Fruit fly (Drosophila melanogaster) whole organism, pupa: ENCODE data around the gene Saf-B.

ENCODE experiments used
- CG13204 ChIP-seq: fragments of 200-800 bp; sonication (Bioruptor generic); optimal IDR thresholded peaks from 2 replicates; lab custom pipeline; 2018; ENCODE audit warnings: missing biosample characterization, mild to moderate bottlenecking, missing genetic modification characterization, moderate library complexity
- CG14655 ChIP-seq: fragments of 200-800 bp; sonication (Bioruptor generic); optimal IDR thresholded peaks from 3 replicates; lab custom pipeline; 2017; ENCODE audit warnings: mild to moderate bottlenecking, missing biosample characterization, missing genetic modification reagents, missing genetic modification characterization
- CG15710 ChIP-seq: fragments of 200-800 bp; sonication (Bioruptor generic); optimal IDR thresholded peaks from 2 replicates; lab custom pipeline; 2018; ENCODE audit warnings: missing biosample characterization, mild to moderate bottlenecking, missing genetic modification characterization, moderate library complexity
- CG34367 ChIP-seq: fragments of 200-800 bp; sonication (Bioruptor generic); optimal IDR thresholded peaks from 2 replicates; lab custom pipeline; 2018; ENCODE audit warnings: missing biosample characterization, mild to moderate bottlenecking, missing genetic modification characterization
- CG4496 ChIP-seq: fragments of 200-800 bp; sonication (Bioruptor generic); IDR thresholded peaks from 3 replicates; pipeline ENCODE4 v1.3.6; 2022; ENCODE audit warnings: missing biosample characterization, missing genetic modification characterization
- CG9948 ChIP-seq: fragments of 200-800 bp; sonication (Bioruptor generic); optimal IDR thresholded peaks from 2 replicates; lab custom pipeline; 2018; ENCODE audit warnings: missing biosample characterization, mild to moderate bottlenecking, missing genetic modification characterization, moderate library complexity
- D1 ChIP-seq: fragments of 200-800 bp; sonication (Bioruptor generic); optimal IDR thresholded peaks from 2 replicates; lab custom pipeline; 2018; ENCODE audit warnings: missing biosample characterization, mild to moderate bottlenecking, missing genetic modification characterization, moderate library complexity
- EcR ChIP-seq: fragments of 200-800 bp; sonication (Bioruptor generic); optimal IDR thresholded peaks from 3 replicates; lab custom pipeline; 2019; ENCODE audit warnings: missing biosample characterization, missing genetic modification characterization, mild to moderate bottlenecking, moderate library complexity, missing genetic modification reagents
- Ets98B ChIP-seq: fragments of 200-800 bp; sonication (Bioruptor generic); IDR thresholded peaks from 2 replicates; pipeline ENCODE4 v1.3.6; 2022; ENCODE audit warnings: missing biosample characterization, missing genetic modification characterization
- Snoo ChIP-seq: fragments of 200-800 bp; sonication (Bioruptor generic); optimal IDR thresholded peaks from 3 replicates; lab custom pipeline; 2017; ENCODE audit warnings: missing biosample characterization, mild to moderate bottlenecking, missing genetic modification characterization, inconsistent platforms

DNA sequence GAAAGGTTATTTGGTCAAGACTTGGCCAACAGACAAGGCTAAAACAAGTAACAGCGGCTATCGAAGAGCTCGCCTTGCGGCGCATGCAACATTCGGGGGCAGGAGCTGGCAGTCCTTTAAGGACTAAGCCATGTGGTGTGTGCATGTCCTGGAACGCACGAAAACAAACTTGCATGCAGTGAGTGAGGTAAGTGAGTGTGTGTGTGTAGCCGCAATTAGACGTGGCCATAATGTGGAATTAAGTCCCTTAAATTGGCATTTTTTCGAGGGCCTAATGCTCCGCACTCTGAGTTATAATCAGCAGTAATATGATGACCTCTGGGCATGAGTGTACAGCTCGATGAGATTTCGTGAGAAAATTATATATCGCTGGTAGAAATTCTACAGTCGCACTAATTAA is 16.4 kb downstream of the Saf-B start, which contains the start of gene sosie:
- no peak for TF ChIP-seq Snoo (tag; lab: Kevin White, UChicago)
- TF ChIP-seq CG9948, result no peak
- no peak for TF ChIP-seq D1
- no peak for TF ChIP-seq CG34367
- TF ChIP-seq CG4496, result no peak
- no peak for TF ChIP-seq EcR (GFP tag; lab: Kevin White, UChicago)
- no peak for TF ChIP-seq CG15710 (tag; lab: Kevin White, UChicago)
- no peak for TF ChIP-seq Ets98B (GFP tag; lab: Robert Waterston, UW)
- TF ChIP-seq CG13204 (GFP tag; lab: Kevin White, UChicago), result no peak
- no peak for TF ChIP-seq CG14655 (GFP tag; lab: Kevin White, UChicago)
